Worm (Caenorhabditis elegans) whole organism, dauer: ENCODE results near the gene C32D5.7.

Experiments
- unc-62 ChIP-seq: sonication (generic microtip); optimal IDR thresholded peaks from 2 replicates; lab custom pipeline; 2017; ENCODE audit warnings: missing biosample characterization, missing genetic modification reagents, missing genetic modification characterization

C32D5.7 gene

ce11 chrII:6333887-6334286, 6.0 kb downstream of the C32D5.7 start, which contains the start of gene ttc-39B:
Gene ttc-39B, minus strand, starts transcription at chrII:6333987.
- TF ChIP-seq unc-62 = no peak

ce11 chrII:6331222-6331830, 8.5 kb downstream of the C32D5.7 start, which contains the start of gene set-4:
Gene set-4, minus strand, starts transcription at chrII:6331341.
- no peak for TF ChIP-seq unc-62

ce11 chrII:6328672-6329071, 11.2 kb downstream of the C32D5.7 start:
- no peak for TF ChIP-seq unc-62

- TF ChIP-seq unc-62 = no peak
These were observed 12.5 kb downstream of the C32D5.7 start for ce11 chrII:6327317-6327716.

- no peak for TF ChIP-seq unc-62
These were observed 15.8 kb downstream of the C32D5.7 start, which contains the start of gene sma-6 for ce11 chrII:6324086-6324485. Gene sma-6, plus strand, starts transcription at chrII:6324484.

DNA sequence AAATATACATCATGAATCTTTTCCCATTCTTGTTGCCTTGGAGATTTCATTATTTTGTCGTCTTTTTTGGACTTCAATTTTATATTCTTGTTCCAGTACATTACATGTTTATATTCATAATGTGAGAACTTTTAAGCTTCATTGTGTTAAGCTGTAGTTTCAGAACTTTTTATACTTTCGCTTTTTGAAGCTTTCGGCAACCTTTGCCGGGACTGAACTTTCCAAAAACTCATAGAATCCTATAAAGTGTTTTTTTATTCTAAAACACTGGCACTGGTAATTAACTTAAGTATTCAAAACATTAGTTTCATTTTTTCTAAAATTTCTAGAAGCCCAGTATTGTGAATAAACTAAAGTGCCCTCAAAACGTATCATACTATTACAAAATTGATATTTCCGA, 16.9 kb downstream of the C32D5.7 start, which contains the start of gene C32D5.4:
Gene C32D5.4 (minus strand): TSS at position 101 of the 400 bp plus-strand sequence.
- no peak for TF ChIP-seq unc-62

DNA sequence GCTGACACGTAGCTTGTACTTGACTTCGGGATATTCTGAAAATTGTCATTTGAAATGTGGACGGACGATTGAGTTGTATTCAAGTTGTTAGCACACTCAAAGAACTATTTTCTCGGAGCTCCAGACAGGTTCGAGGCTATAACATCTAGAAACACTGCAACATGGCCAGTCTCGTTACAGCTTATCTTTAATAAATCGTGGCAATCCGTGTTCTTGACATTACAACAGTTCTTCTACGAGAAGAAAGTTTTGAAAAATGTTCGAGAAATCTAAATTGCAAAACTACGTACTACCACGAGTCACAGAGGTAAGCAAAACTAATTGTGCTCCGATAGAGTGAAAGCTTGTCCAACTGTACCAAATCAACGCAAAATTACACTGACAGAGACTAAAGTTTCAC, 17.8 kb downstream of the C32D5.7 start:
- no peak for TF ChIP-seq unc-62

DNA sequence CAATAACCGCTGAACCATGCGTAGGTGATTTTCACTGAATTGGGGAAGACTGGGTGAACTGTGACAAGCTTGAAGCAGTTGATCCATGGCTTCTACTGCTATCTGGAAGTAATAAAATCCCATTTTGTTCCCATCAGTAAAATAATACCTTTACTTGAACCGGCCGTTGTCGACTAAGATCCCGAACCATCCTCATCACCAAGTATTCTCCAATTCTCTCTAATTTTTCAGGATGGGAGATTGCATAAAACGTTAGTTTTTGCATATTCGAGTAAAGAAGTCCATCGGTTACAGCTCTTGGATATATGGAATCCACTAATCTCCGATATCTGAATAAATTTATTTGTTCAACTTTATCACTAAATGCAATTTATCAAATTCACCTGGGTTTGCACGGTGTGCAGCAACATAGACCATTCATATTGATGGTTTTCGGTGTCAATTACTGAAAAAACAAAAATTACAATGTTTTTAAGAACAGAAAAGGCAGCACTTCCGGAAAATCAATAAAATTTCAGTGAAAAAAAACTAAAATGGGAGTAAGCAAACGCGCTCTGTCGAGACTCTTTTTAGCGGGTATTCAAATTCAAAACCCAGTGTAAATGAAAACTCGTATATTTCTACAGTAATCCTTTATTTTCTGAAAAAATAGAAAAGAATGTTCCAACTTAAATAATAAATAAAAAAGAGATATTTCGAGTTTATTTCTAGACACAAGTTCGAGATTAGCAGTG, 19.0 kb downstream of the C32D5.7 start, which contains the start of gene efr-3:
Gene efr-3 (minus strand): TSS at position 505 of the 734 bp plus-strand sequence.
- no peak for TF ChIP-seq unc-62

ce11 chrII:6311888-6312287, 28.0 kb downstream of the C32D5.7 start:
- no peak for TF ChIP-seq unc-62

DNA sequence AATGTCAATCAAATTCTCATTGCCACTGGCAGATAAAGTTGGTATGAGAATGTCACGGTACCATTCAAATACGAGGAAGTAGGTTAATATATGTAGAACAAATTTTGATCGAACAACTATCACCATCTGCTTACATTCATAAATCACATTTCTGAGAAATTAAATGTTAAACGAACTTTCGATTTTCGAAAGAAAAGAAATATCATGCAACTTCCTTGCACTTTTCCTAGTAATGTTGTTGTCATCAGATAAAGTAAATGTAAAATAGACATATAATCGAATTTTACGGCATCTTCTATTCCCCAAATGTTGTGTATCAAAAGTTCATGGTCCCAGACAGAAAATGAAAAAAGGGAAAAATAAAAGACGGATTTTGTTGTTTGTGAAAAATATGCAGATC, 28.4 kb downstream of the C32D5.7 start:
- no peak for TF ChIP-seq unc-62

DNA sequence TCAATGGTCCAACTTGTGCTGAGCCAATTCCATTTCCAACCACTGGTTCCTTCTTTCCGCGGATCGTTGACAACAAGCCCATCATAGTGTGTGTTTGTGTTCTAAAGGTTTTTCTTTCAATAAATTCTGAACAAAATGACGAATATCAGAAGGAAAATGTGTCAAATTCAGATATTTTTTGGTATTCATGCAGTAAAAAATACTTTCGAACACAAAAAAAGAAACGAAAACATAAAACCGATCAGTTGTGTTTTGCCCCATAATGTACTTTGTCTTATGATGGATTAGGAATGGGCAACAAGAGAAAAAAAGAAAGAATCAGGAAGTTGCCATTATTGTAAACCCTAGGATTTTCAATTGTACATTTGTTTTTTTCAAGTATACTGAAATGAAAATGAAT, 30.6 kb downstream of the C32D5.7 start, which contains the start of gene glb-10:
Gene glb-10 (minus strand): TSS at position 101 of the 400 bp plus-strand sequence.
- no peak for TF ChIP-seq unc-62

DNA sequence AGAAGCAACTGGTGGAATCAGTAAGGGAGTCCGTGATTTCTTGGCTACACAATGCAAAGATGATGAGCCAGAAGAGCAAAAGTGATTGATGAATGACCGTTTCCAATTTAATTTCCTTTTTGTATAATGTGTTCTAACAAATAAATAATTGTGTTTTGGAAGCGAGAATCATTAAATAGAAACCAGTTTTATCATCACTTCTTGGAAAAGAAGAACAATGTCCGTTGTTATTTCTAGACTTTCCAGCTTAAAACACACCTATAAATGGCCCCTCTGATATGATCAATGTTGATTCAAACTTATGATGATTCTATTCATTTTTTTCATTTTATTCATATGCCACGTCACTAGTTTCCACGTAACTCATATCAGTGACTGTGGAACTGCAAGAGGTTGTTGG, 33.7 kb downstream of the C32D5.7 start, which contains the start of gene C29F5.8:
Gene C29F5.8 (plus strand): TSS at position 301 of the 400 bp plus-strand sequence.
- no peak for TF ChIP-seq unc-62

DNA sequence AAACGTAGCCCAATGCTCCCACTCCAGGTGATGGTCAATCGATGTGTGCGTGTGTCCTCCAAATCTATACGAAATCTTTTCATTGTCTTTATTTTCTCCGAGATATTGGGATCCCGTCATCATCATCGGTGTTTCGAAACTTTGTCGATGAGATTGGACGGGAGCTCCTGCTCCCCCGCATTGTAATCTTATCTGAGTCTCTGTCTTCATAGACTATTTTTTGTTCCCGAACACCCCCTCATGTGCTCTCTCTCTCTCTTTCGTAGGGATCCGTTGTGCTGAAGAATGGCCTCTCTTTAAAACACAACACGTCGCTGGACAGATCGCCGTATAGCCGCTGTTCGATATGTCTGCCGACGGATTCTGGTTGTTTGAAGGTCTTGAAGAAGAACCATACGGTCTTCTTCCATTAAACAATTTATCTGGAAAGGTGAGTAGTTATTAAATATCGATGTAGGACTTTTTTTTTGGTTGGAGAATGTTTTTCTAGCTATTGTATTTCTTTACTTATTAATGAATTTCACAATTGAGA, 36.6 kb downstream of the C32D5.7 start, which contains the start of gene C29F5.1:
Gene C29F5.1 (plus strand): TSS at position 317 of the 532 bp plus-strand sequence.
- TF ChIP-seq unc-62 = no peak

DNA sequence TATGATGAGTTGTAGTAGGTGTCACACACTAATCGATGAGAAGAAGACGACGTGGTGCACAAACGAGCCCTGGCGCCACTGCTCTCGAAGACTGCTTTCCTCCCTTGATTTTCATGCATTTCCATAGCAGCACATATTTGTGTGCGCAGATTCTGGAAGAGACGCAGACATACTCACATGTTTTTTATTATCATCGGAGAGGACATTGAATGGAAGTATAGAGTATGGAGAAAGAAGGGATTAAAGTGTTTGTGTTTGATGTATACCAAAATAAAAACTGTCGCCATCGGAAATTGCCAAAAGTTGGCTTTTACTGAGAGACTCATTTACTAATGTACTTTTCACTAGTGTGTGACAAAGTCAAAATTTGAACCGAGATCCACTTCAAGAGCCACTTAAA, 45.6 kb downstream of the C32D5.7 start, which contains the start of gene mps-1:
Gene mps-1 (minus strand): TSS at position 101 of the 400 bp plus-strand sequence.
- TF ChIP-seq unc-62 = no peak

DNA sequence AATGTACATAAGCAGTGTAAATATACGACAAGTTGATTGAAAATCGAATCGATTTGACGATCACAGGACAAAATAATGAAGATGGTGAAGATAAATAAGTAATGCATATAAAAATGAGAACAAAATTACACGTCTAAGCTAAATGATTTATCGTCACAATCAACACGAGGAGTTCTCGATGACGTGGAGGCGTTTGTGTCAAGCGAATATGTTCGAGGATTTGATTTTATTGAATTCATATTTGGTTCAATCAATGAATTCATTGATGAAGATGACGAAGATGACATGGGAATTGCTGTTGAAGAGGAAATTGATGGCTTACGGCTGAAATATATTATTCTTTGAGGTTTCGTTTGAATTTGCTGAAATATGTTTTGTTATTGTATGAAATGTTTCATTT, 47.3 kb downstream of the C32D5.7 start, which contains the start of gene nyn-3:
Gene nyn-3 (minus strand): TSS at position 101 of the 400 bp plus-strand sequence.
- TF ChIP-seq unc-62 = no peak

- no peak for TF ChIP-seq unc-62
These were observed 49.7 kb downstream of the C32D5.7 start, which contains the start of gene upb-1 for ce11 chrII:6290047-6290582. Gene upb-1, minus strand, starts transcription at chrII:6290097.

- TF ChIP-seq unc-62 = no peak
These were observed 51.7 kb downstream of the C32D5.7 start for ce11 chrII:6288104-6288503.
